Fruit fly (Drosophila melanogaster) whole organism, prepupa: ENCODE results near the gene scu.

ENCODE experiments used
- CG10669 ChIP-seq: fragments of 200-800 bp; sonication (Bioruptor generic); optimal IDR thresholded peaks from 3 replicates; lab custom pipeline; 2018; ENCODE audit warnings: missing biosample characterization, mild to moderate bottlenecking, missing genetic modification characterization, moderate library complexity
- CG11294 ChIP-seq: fragments of 200-800 bp; sonication (Bioruptor generic); IDR thresholded peaks from 2 replicates; pipeline ENCODE4 v1.3.6; 2022; ENCODE audit warnings: missing biosample characterization, missing genetic modification characterization
- CG11902 ChIP-seq: fragments of 200-800 bp; sonication (Bioruptor generic); optimal IDR thresholded peaks from 3 replicates; lab custom pipeline; 2016; ENCODE audit warnings: missing biosample characterization, missing genetic modification characterization
- CG1621 ChIP-seq: fragments of 200-800 bp; sonication (Bioruptor generic); optimal IDR thresholded peaks from 3 replicates; lab custom pipeline; 2018; ENCODE audit warnings: missing biosample characterization, mild to moderate bottlenecking, missing genetic modification characterization
- CG16779 ChIP-seq: fragments of 200-800 bp; sonication (Bioruptor generic); optimal IDR thresholded peaks from 3 replicates; lab custom pipeline; 2017; ENCODE audit warnings: missing biosample characterization, mild to moderate bottlenecking, missing genetic modification characterization
- CG32006 ChIP-seq: fragments of 200-800 bp; sonication (Bioruptor generic); optimal IDR thresholded peaks from 3 replicates; lab custom pipeline; 2017; ENCODE audit warnings: missing biosample characterization, mild to moderate bottlenecking, missing genetic modification characterization
- CG34406 ChIP-seq: fragments of 200-800 bp; sonication (Bioruptor generic); optimal IDR thresholded peaks from 3 replicates; lab custom pipeline; 2016; ENCODE audit warnings: missing biosample characterization, missing genetic modification characterization
- fd59A ChIP-seq: fragments of 200-800 bp; sonication (Bioruptor generic); optimal IDR thresholded peaks from 2 replicates; lab custom pipeline; 2017; ENCODE audit warnings: missing biosample characterization, mild to moderate bottlenecking, missing genetic modification characterization, missing genetic modification reagents
- pdm3 ChIP-seq: fragments of 200-800 bp; sonication (Bioruptor generic); optimal IDR thresholded peaks from 3 replicates; lab custom pipeline; 2016; ENCODE audit warnings: missing biosample characterization, missing genetic modification characterization

DNA sequence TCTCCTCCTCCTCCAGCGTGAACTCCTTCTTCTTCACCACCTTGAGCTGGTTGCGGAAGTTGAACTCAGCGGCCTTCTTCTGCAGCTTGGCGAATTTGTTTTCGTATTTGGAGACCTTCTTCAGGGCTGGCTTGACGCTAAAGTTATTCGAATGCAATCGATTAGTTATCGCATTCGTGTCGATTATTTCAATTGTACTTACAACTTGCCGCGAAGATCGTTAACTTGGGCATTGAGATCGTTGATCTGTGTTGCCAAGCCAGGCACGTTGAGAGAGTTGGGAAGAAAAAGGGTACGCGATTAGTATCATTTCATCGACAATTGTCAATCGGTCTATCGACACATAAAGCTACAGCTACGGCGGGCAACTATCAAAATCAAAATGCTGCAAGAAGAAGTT is 15.6 kb downstream of the scu start:
- TF ChIP-seq CG11902 (GFP tag; lab: Kevin White, UChicago) = no peak
- TF ChIP-seq CG34406 (GFP tag; lab: Kevin White, UChicago) = no peak
- no peak for TF ChIP-seq fd59A (GFP tag; lab: Kevin White, UChicago)
- TF ChIP-seq CG1621 (tag; lab: Kevin White, UChicago) = no peak
- no peak for TF ChIP-seq pdm3
- TF ChIP-seq CG11294 (GFP tag; lab: Robert Waterston, UW) = no peak
- TF ChIP-seq CG32006 = no peak
- TF ChIP-seq CG10669 (GFP tag; lab: Kevin White, UChicago) = no peak
- no peak for TF ChIP-seq CG16779 (tag; lab: Kevin White, UChicago)
